Fruit fly (Drosophila melanogaster): ENCODE data around the gene CG4820.

- no peak for TF ChIP-seq dsf (GFP tag; optimal IDR thresholded peaks at IDR 0.05; ENCODE audit: borderline replicate concordance)
- no peak for TF ChIP-seq usp (GFP tag; optimal IDR thresholded peaks at IDR 0.05)
- TF ChIP-seq sage (GFP tag; optimal IDR thresholded peaks at IDR 0.05): no peak
- no peak for TF ChIP-seq OdsH (GFP tag; optimal IDR thresholded peaks at IDR 0.05)
- TF ChIP-seq Myc (optimal IDR thresholded peaks at IDR 0.05): no peak
- TF ChIP-seq GATAd (GFP tag; optimal IDR thresholded peaks at IDR 0.05): no peak
- TF ChIP-seq psq (GFP tag; optimal IDR thresholded peaks at IDR 0.05): no peak
- no peak for TF ChIP-seq fru (GFP tag; optimal IDR thresholded peaks at IDR 0.05)
Measured at dm6 chr3R:11167931-11168465, 48.3 kb upstream of the CG4820 start, which contains the start of gene Ugt35E2.

Data from whole organism, wandering third instar larva.